Worm (Caenorhabditis elegans) whole organism, L3 larva: ENCODE results near the gene W08E12.7.

Experiments
- R02D3.7 ChIP-seq: fragments of 150-350 bp; optimal IDR thresholded peaks from 2 replicates; lab custom pipeline; 2014; ENCODE audit warnings: missing biosample characterization, missing genetic modification characterization
- egl-5 ChIP-seq: fragments of 150-350 bp; optimal IDR thresholded peaks from 2 replicates; lab custom pipeline; 2017; ENCODE audit warnings: missing biosample characterization, missing genetic modification reagents, missing genetic modification characterization, inconsistent platforms
- elt-1 ChIP-seq: fragments of 150-350 bp; optimal IDR thresholded peaks from 2 replicates; lab custom pipeline; 2014; ENCODE audit warnings: missing biosample characterization, missing genetic modification characterization
- elt-2 ChIP-seq: sonication (generic microtip); optimal IDR thresholded peaks from 2 replicates; lab custom pipeline; 2016; ENCODE audit warnings: missing genetic modification reagents, mild to moderate bottlenecking, missing genetic modification characterization, missing compliant biosample characterization
- elt-3 ChIP-seq, 3 experiments: fragments of 150-350 bp in 1 of 3; sonication (generic microtip) in 2 of 3; optimal IDR thresholded peaks; 2 replicates in 2 of 3; 4 replicates in 1 of 3; lab custom pipeline; 2014 to 2017; ENCODE audit warnings: missing biosample characterization in 3 of 3, missing genetic modification characterization in 3 of 3
- nhr-12 ChIP-seq: fragments of 150-350 bp; optimal IDR thresholded peaks from 2 replicates; lab custom pipeline; 2014; ENCODE audit warnings: missing biosample characterization, missing genetic modification characterization
- nhr-25 ChIP-seq: sonication (generic microtip); optimal IDR thresholded peaks from 2 replicates; lab custom pipeline; 2017; ENCODE audit warnings: missing biosample characterization, missing genetic modification characterization
- nhr-76 ChIP-seq: fragments of 150-350 bp; sonication (generic microtip); optimal IDR thresholded peaks from 5 replicates; lab custom pipeline; 2014; ENCODE audit warnings: missing biosample characterization, missing genetic modification characterization

DNA sequence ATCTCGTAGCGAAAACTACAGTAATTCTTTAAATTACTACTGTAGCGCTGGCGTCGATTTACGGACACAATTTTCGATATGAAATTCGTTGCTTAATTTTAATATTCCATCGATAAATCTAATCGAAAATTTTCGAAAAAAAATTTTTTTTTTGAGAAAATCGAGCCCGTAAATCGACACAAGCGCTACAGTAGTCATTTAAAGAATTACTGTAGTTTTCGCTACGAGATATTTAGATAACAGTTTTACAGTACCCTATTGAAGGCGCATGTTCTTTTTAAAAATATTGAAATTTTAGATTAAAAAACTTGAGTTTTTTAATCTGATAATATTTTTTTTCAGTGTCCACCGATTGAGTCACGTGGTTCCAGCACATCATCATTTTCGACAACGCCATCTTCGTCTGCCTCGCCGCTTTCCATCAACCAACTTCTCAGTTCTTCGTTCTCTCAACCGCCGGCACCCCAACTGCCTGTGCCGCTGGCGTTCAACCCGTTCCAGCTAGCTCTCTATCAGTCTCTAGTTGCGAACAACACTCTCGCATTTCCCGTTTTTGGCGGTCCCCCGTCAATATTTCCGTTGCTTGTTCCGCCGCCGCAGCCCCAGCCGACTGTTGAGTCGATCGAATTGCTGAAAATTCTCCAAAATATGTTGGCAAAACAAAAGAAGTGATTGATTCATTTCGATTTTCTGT lies 988 bp upstream of the W08E12.7 start:
- TF ChIP-seq egl-5 (tag; lab: Kevin White, UChicago) (no peak), nhr-25 (tag; lab: Kevin White, UChicago) (no peak), elt-3 (tag; optimal IDR thresholded peaks at IDR 0.05; lab: Kevin White, UChicago) (no peak), elt-2 (no peak), R02D3.7 (tag; lab: Kevin White, UChicago) (no peak), elt-1 (no peak), nhr-76 (tag; lab: Kevin White, UChicago) (no peak), nhr-12 (tag; lab: Kevin White, UChicago) (no peak)
